Fruit fly (Drosophila melanogaster) whole organism, embryonic: ENCODE results near the gene Mec2.
A peak's percentile ranks its signal among the peaks of the same experiment; 100 is the strongest.

Experiments
- CG10147 ChIP-seq: fragments of 200-800 bp; sonication (Bioruptor generic); optimal IDR thresholded peaks from 2 replicates; lab custom pipeline; 2019; ENCODE audit warnings: missing biosample characterization, mild to moderate bottlenecking, missing genetic modification characterization, moderate library complexity
- CG10274 ChIP-seq: fragments of 200-800 bp; sonication (Bioruptor generic); optimal IDR thresholded peaks from 3 replicates; lab custom pipeline; 2017; ENCODE audit warnings: missing biosample characterization, mild to moderate bottlenecking, missing genetic modification characterization
- CG10959 ChIP-seq: fragments of 200-800 bp; sonication (Bioruptor generic); IDR thresholded peaks from 2 replicates; pipeline ENCODE4 v1.3.6; 2022; ENCODE audit warnings: missing biosample characterization, missing genetic modification characterization
- CG10979 ChIP-seq: fragments of 200-800 bp; sonication (Bioruptor generic); optimal IDR thresholded peaks from 2 replicates; lab custom pipeline; 2018; ENCODE audit warnings: missing biosample characterization, mild to moderate bottlenecking, missing genetic modification characterization, moderate library complexity
- CG11093 ChIP-seq: fragments of 200-800 bp; sonication (Bioruptor generic); IDR thresholded peaks from 3 replicates; pipeline ENCODE4 v1.3.6; 2022; ENCODE audit warnings: missing biosample characterization, missing genetic modification characterization
- CG12155 ChIP-seq: fragments of 200-800 bp; sonication (Bioruptor generic); optimal IDR thresholded peaks from 3 replicates; lab custom pipeline; 2016; ENCODE audit warnings: missing biosample characterization, missing genetic modification characterization
- CG1233 ChIP-seq: fragments of 200-800 bp; sonication (Bioruptor generic); optimal IDR thresholded peaks from 4 replicates; lab custom pipeline; 2018; ENCODE audit warnings: missing biosample characterization, mild to moderate bottlenecking, missing genetic modification characterization
- CG14667 ChIP-seq: fragments of 200-800 bp; sonication (Bioruptor generic); IDR thresholded peaks from 2 replicates; pipeline ENCODE4 v1.3.6; 2022; ENCODE audit warnings: missing biosample characterization, missing genetic modification characterization
- CG1647 ChIP-seq: fragments of 200-800 bp; sonication (Bioruptor generic); optimal IDR thresholded peaks from 3 replicates; lab custom pipeline; 2016; ENCODE audit warnings: missing biosample characterization, missing genetic modification characterization
- CG17359 ChIP-seq: fragments of 200-800 bp; sonication (Bioruptor generic); optimal IDR thresholded peaks from 3 replicates; lab custom pipeline; 2018; ENCODE audit warnings: missing biosample characterization, mild to moderate bottlenecking, missing genetic modification characterization, moderate library complexity
- CG17385 ChIP-seq: fragments of 200-800 bp; sonication (Bioruptor generic); optimal IDR thresholded peaks from 3 replicates; lab custom pipeline; 2018; ENCODE audit warnings: missing biosample characterization, mild to moderate bottlenecking, missing genetic modification characterization
- CG18011 ChIP-seq: fragments of 200-800 bp; sonication (Bioruptor generic); optimal IDR thresholded peaks from 2 replicates; lab custom pipeline; 2017; ENCODE audit warnings: missing biosample characterization, missing genetic modification characterization, mild to moderate bottlenecking, moderate library complexity, missing genotype
- CG18262 ChIP-seq: fragments of 200-800 bp; optimal IDR thresholded peaks from 3 replicates; lab custom pipeline; 2019; ENCODE audit warnings: missing biosample characterization, mild to moderate bottlenecking, missing genetic modification characterization, moderate library complexity
- CG18599 ChIP-seq: fragments of 200-800 bp; sonication (Bioruptor generic); optimal IDR thresholded peaks from 3 replicates; lab custom pipeline; 2017; ENCODE audit warnings: missing biosample characterization, missing genetic modification characterization, mild to moderate bottlenecking, moderate library complexity, missing genetic modification reagents
- CG31365 ChIP-seq: fragments of 200-800 bp; sonication (Bioruptor generic); optimal IDR thresholded peaks from 2 replicates; lab custom pipeline; 2018; ENCODE audit warnings: missing biosample characterization, mild to moderate bottlenecking, missing genetic modification characterization
- CG4707 ChIP-seq: fragments of 200-800 bp; sonication (Bioruptor generic); optimal IDR thresholded peaks from 2 replicates; lab custom pipeline; 2018; ENCODE audit warnings: missing biosample characterization, mild to moderate bottlenecking, missing genetic modification characterization, moderate library complexity
- CG4854 ChIP-seq: fragments of 200-800 bp; sonication (Bioruptor generic); optimal IDR thresholded peaks from 2 replicates; lab custom pipeline; 2016; ENCODE audit warnings: missing biosample characterization, missing genetic modification characterization, inconsistent platforms
- CG7271 ChIP-seq: fragments of 200-800 bp; sonication (Bioruptor generic); optimal IDR thresholded peaks from 2 replicates; lab custom pipeline; 2018; ENCODE audit warnings: missing biosample characterization, mild to moderate bottlenecking, missing genetic modification characterization, moderate library complexity
- CG7963 ChIP-seq: fragments of 200-800 bp; sonication (Bioruptor generic); IDR thresholded peaks from 3 replicates; pipeline ENCODE4 v1.3.6; 2022; ENCODE audit warnings: missing biosample characterization, missing genetic modification characterization; ENCODE audit not compliant: partially characterized antibody
- CG8089 ChIP-seq: fragments of 200-800 bp; sonication (Bioruptor generic); optimal IDR thresholded peaks from 3 replicates; lab custom pipeline; 2016; ENCODE audit warnings: missing biosample characterization, missing genetic modification characterization
- CG9609 ChIP-seq: fragments of 200-800 bp; sonication (Bioruptor generic); optimal IDR thresholded peaks from 3 replicates; lab custom pipeline; 2016; ENCODE audit warnings: missing biosample characterization, missing genetic modification characterization
- CG9876 ChIP-seq: fragments of 200-800 bp; sonication (Bioruptor generic); optimal IDR thresholded peaks from 2 replicates; lab custom pipeline; 2016; ENCODE audit warnings: missing biosample characterization, missing genetic modification characterization
- Chrac-16 ChIP-seq: fragments of 200-800 bp; sonication (Bioruptor generic); optimal IDR thresholded peaks from 3 replicates; lab custom pipeline; 2016; ENCODE audit warnings: missing biosample characterization, missing genetic modification characterization
- Dll ChIP-seq: fragments of 200-800 bp; sonication (Bioruptor generic); IDR thresholded peaks from 4 replicates; pipeline ENCODE4 v1.3.6; 2022; ENCODE audit warnings: missing biosample characterization, missing genetic modification characterization; ENCODE audit not compliant: partially characterized antibody
- ERR ChIP-seq: fragments of 200-800 bp; sonication (Bioruptor generic); optimal IDR thresholded peaks from 2 replicates; lab custom pipeline; 2016; ENCODE audit warnings: missing biosample characterization, missing genetic modification characterization
- Lpt ChIP-seq: fragments of >200 bp; optimal IDR thresholded peaks from 2 replicates; lab custom pipeline; 2018; ENCODE audit warnings: missing biosample characterization, missing genetic modification characterization
- Scr ChIP-seq: fragments of 200-800 bp; sonication (Bioruptor generic); IDR thresholded peaks from 2 replicates; pipeline ENCODE4 v1.3.6; 2022; ENCODE audit warnings: missing biosample characterization, missing genetic modification characterization; ENCODE audit not compliant: partially characterized antibody
- Sin3A ChIP-seq: fragments of >200 bp; optimal IDR thresholded peaks from 2 replicates; lab custom pipeline; 2018
- Sry-δ ChIP-seq: fragments of 200-800 bp; sonication (Bioruptor generic); optimal IDR thresholded peaks from 2 replicates; lab custom pipeline; 2016; ENCODE audit warnings: missing biosample characterization, missing genetic modification characterization
- amos ChIP-seq: fragments of 200-800 bp; sonication (Bioruptor generic); IDR thresholded peaks from 2 replicates; pipeline ENCODE4 v1.3.6; 2022; ENCODE audit warnings: missing biosample characterization, missing genetic modification characterization; ENCODE audit not compliant: partially characterized antibody
- bab2 ChIP-seq: fragments of 200-800 bp; sonication (Bioruptor generic); optimal IDR thresholded peaks from 2 replicates; lab custom pipeline; 2016; ENCODE audit warnings: missing biosample characterization, missing genetic modification characterization
- bsh ChIP-seq, 2 experiments: fragments of 200-800 bp; sonication (Bioruptor generic); optimal IDR thresholded peaks; 2 replicates each; lab custom pipeline; 2017 to 2018; ENCODE audit warnings: mild to moderate bottlenecking in 2 of 2, missing biosample characterization in 2 of 2, missing genetic modification characterization in 2 of 2, moderate library complexity in 1 of 2
- chif ChIP-seq, 2 experiments: fragments of 200-800 bp; sonication (Bioruptor generic); optimal IDR thresholded peaks; 3 replicates each; lab custom pipeline; 2016; ENCODE audit warnings: missing biosample characterization in 2 of 2, missing genetic modification characterization in 2 of 2
- corto ChIP-seq: fragments of 200-800 bp; sonication (Bioruptor generic); optimal IDR thresholded peaks from 2 replicates; lab custom pipeline; 2016; ENCODE audit warnings: missing biosample characterization, mild to moderate bottlenecking, missing genetic modification characterization, moderate library complexity
- crol ChIP-seq: fragments of 200-800 bp; sonication (Bioruptor generic); IDR thresholded peaks from 2 replicates; pipeline ENCODE4 v1.3.6; 2022; ENCODE audit warnings: missing biosample characterization, missing genetic modification characterization
- dmrt11E ChIP-seq: fragments of 200-800 bp; sonication (Bioruptor generic); optimal IDR thresholded peaks from 3 replicates; lab custom pipeline; 2018; ENCODE audit warnings: missing biosample characterization, mild to moderate bottlenecking, missing genetic modification characterization, moderate library complexity
- dysf ChIP-seq: fragments of 200-800 bp; sonication (Bioruptor generic); IDR thresholded peaks from 3 replicates; pipeline ENCODE4 v1.3.6; 2022; ENCODE audit warnings: missing biosample characterization, missing genetic modification characterization
- eyg ChIP-seq: fragments of 200-800 bp; sonication (Bioruptor generic); optimal IDR thresholded peaks from 3 replicates; lab custom pipeline; 2016; ENCODE audit warnings: missing biosample characterization, missing genetic modification characterization
- gsb-n ChIP-seq: fragments of 200-800 bp; sonication (Bioruptor generic); optimal IDR thresholded peaks from 3 replicates; lab custom pipeline; 2018; ENCODE audit warnings: missing biosample characterization, mild to moderate bottlenecking, missing genetic modification characterization
- hb ChIP-seq: fragments of 200-800 bp; sonication (Bioruptor generic); IDR thresholded peaks from 3 replicates; pipeline ENCODE4 v1.3.6; 2022; ENCODE audit warnings: missing biosample characterization, missing genetic modification characterization; ENCODE audit not compliant: partially characterized antibody
- klu ChIP-seq: fragments of 200-800 bp; sonication (Bioruptor generic); IDR thresholded peaks from 2 replicates; pipeline ENCODE4 v1.3.6; 2022; ENCODE audit warnings: missing biosample characterization, missing genetic modification characterization
- nerfin-2 ChIP-seq: fragments of 200-800 bp; sonication (Bioruptor generic); IDR thresholded peaks from 2 replicates; pipeline ENCODE4 v1.3.6; 2022; ENCODE audit warnings: missing biosample characterization, missing genetic modification characterization; ENCODE audit not compliant: partially characterized antibody
- nom ChIP-seq: fragments of 200-800 bp; sonication (Bioruptor generic); optimal IDR thresholded peaks from 2 replicates; lab custom pipeline; 2017; ENCODE audit warnings: missing biosample characterization, missing genetic modification characterization, mild to moderate bottlenecking, moderate library complexity, missing genetic modification reagents
- oc ChIP-seq: fragments of 200-800 bp; sonication (Bioruptor generic); optimal IDR thresholded peaks from 2 replicates; lab custom pipeline; 2018; ENCODE audit warnings: missing biosample characterization, mild to moderate bottlenecking, missing genetic modification characterization, moderate library complexity
- odd ChIP-seq: fragments of 200-800 bp; sonication (Bioruptor generic); optimal IDR thresholded peaks from 2 replicates; lab custom pipeline; 2017; ENCODE audit warnings: missing biosample characterization, mild to moderate bottlenecking, missing genetic modification characterization
- pzg ChIP-seq: fragments of 200-800 bp; sonication (Bioruptor generic); optimal IDR thresholded peaks from 3 replicates; lab custom pipeline; 2018; ENCODE audit warnings: missing biosample characterization, mild to moderate bottlenecking, missing genetic modification characterization, moderate library complexity
- ranshi ChIP-seq: fragments of 200-800 bp; sonication (Bioruptor generic); IDR thresholded peaks from 2 replicates; pipeline ENCODE4 v1.3.6; 2022; ENCODE audit warnings: missing biosample characterization, missing genetic modification characterization
- sug ChIP-seq: fragments of 200-800 bp; optimal IDR thresholded peaks from 2 replicates; lab custom pipeline; 2019; ENCODE audit warnings: missing biosample characterization, mild to moderate bottlenecking, missing genetic modification characterization, moderate library complexity
- unc-4 ChIP-seq: fragments of 200-800 bp; sonication (Bioruptor generic); IDR thresholded peaks from 2 replicates; pipeline ENCODE4 v1.3.6; 2022; ENCODE audit warnings: missing biosample characterization, missing genetic modification characterization; ENCODE audit not compliant: partially characterized antibody
- yki ChIP-seq: fragments of >200 bp; optimal IDR thresholded peaks from 3 replicates; lab custom pipeline; 2018
- zen ChIP-seq: fragments of 200-800 bp; sonication (Bioruptor generic); optimal IDR thresholded peaks from 3 replicates; lab custom pipeline; 2018; ENCODE audit warnings: missing biosample characterization, mild to moderate bottlenecking, missing genetic modification characterization, moderate library complexity

Mec2 gene

dm6 chrX:19159942-19160341, 27.9 kb upstream of the Mec2 start (continued):
- TF ChIP-seq CG10979: peak; percentile 59
- TF ChIP-seq nom (GFP tag; lab: Kevin White, UChicago): no peak
- peak; percentile 55 to 65 for TF ChIP-seq bsh (GFP tag; optimal IDR thresholded peaks at IDR 0.05; lab: Kevin White, UChicago)
- TF ChIP-seq CG9876 (GFP tag; lab: Kevin White, UChicago): no peak
- no peak for TF ChIP-seq bab2 (GFP tag; lab: Kevin White, UChicago)
- no peak for TF ChIP-seq CG7271 (tag; lab: Kevin White, UChicago)
- no peak for TF ChIP-seq unc-4 (GFP tag; lab: Robert Waterston, UW)
- TF ChIP-seq CG8089 (GFP tag; lab: Kevin White, UChicago): no peak
- TF ChIP-seq Chrac-16 (GFP tag; lab: Kevin White, UChicago): no peak
- TF ChIP-seq dysf (GFP tag; lab: Robert Waterston, UW): no peak
- no peak for TF ChIP-seq yki
- peak; percentile 35 for TF ChIP-seq CG10274 (GFP tag; lab: Kevin White, UChicago)
- no peak for TF ChIP-seq odd (GFP tag; lab: Kevin White, UChicago)
- no peak for TF ChIP-seq CG10959
- TF ChIP-seq ERR (GFP tag; lab: Kevin White, UChicago): no peak
- TF ChIP-seq Lpt (GFP tag; lab: Kevin White, UChicago): no peak
- no peak for TF ChIP-seq CG14667 (GFP tag; lab: Robert Waterston, UW)
- no peak for TF ChIP-seq CG18599 (GFP tag; lab: Kevin White, UChicago)
- TF ChIP-seq CG11093 (GFP tag; lab: Robert Waterston, UW): no peak
- peak; percentile 51 for TF ChIP-seq CG18262 (tag; lab: Kevin White, UChicago)
- no peak for TF ChIP-seq crol (GFP tag; lab: Robert Waterston, UW)
- TF ChIP-seq hb (GFP tag; lab: Robert Waterston, UW): no peak
- TF ChIP-seq CG7963 (GFP tag; lab: Robert Waterston, UW): no peak
- no peak for TF ChIP-seq CG4854 (GFP tag; lab: Kevin White, UChicago)
- TF ChIP-seq CG10147: no peak
- no peak for TF ChIP-seq CG9609 (GFP tag; lab: Kevin White, UChicago)
- no peak for TF ChIP-seq CG4707 (GFP tag; lab: Kevin White, UChicago)
- TF ChIP-seq CG17359: no peak
- no peak for TF ChIP-seq amos (GFP tag; lab: Robert Waterston, UW)
- TF ChIP-seq pzg (GFP tag; lab: Kevin White, UChicago): no peak
- no peak for TF ChIP-seq CG12155 (GFP tag; lab: Kevin White, UChicago)
- TF ChIP-seq nerfin-2: no peak
- TF ChIP-seq Sin3A (lab: Kevin White, UChicago): no peak
- TF ChIP-seq zen (tag; lab: Kevin White, UChicago): no peak
- TF ChIP-seq CG31365 (tag; lab: Kevin White, UChicago): no peak
- TF ChIP-seq CG1233: no peak
- TF ChIP-seq sug (tag; lab: Kevin White, UChicago): no peak
- no peak for TF ChIP-seq Scr (GFP tag; lab: Robert Waterston, UW)
- TF ChIP-seq eyg: no peak
- TF ChIP-seq dmrt11E (tag; lab: Kevin White, UChicago): peak; percentile 62
- no peak for TF ChIP-seq CG1647
- peak; percentile 20 for TF ChIP-seq gsb-n (tag; lab: Kevin White, UChicago)
- peak; percentile 38 for TF ChIP-seq CG17385 (GFP tag; lab: Kevin White, UChicago)
- TF ChIP-seq oc: peak; percentile 19
- no peak for TF ChIP-seq Sry-δ
- no peak for TF ChIP-seq klu
- TF ChIP-seq CG18011: no peak
- TF ChIP-seq chif (GFP tag; optimal IDR thresholded peaks at IDR 0.05; lab: Kevin White, UChicago): no peak
- no peak for TF ChIP-seq ranshi (GFP tag; lab: Robert Waterston, UW)
- TF ChIP-seq corto (GFP tag; lab: Kevin White, UChicago): no peak
- no peak for TF ChIP-seq Dll (GFP tag; lab: Robert Waterston, UW)
